Worm (Caenorhabditis elegans): ENCODE data around the gene srx-129.

Gene srx-129

DNA sequence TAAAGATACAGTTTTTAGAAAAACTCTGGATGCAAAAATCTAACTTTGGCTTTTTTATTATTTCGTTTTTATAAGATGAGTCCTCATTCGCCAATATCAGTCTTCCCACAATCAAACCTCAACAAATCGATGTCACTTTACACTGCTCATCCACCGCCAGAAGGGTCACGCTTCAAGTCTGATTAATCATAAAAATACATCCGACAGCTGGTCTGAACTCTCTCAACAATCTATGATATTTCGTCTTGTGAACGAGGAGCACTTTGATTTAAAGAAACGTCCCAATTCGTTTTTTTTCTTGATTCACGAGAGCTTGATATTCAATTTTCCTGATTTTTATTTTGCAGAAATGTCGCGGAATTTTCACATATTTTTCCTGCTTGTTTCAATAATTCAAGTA lies 6.1 kb upstream of the srx-129 start, which contains the start of gene nrf-5:
nrf-5 (plus strand) TSS at position 348 of the 400 bp plus-strand sequence.
- TF ChIP-seq unc-55 (GFP tag; optimal IDR thresholded peaks at IDR 0.05) = peak; percentile 14
- TF ChIP-seq hlh-8 (tag; optimal IDR thresholded peaks at IDR 0.05) = no peak

DNA sequence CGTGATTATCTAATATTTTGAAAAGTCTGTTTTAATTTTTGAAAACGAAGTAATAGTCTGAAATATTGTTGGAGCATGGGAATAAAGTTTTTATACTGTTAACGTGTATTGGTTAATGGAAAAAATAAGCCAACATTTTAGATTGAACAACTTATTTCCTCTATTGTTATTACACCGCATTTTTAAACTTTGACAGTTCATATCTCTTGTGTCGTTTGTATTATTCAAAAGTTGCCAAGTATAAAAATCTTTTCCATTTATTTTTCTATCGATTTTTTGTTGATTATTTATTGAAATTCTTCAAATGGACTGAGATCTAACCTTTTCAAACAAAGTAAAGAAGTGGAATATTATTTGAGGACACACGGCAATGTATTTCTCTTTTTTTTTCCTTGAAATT lies 3.2 kb upstream of the srx-129 start, which contains the start of gene str-165:
str-165 (plus strand) TSS at position 301 of the 400 bp plus-strand sequence.
- TF ChIP-seq hlh-15 (tag; optimal IDR thresholded peaks at IDR 0.05) (no peak), ceh-19 (GFP tag; optimal IDR thresholded peaks at IDR 0.05) (no peak)

DNA sequence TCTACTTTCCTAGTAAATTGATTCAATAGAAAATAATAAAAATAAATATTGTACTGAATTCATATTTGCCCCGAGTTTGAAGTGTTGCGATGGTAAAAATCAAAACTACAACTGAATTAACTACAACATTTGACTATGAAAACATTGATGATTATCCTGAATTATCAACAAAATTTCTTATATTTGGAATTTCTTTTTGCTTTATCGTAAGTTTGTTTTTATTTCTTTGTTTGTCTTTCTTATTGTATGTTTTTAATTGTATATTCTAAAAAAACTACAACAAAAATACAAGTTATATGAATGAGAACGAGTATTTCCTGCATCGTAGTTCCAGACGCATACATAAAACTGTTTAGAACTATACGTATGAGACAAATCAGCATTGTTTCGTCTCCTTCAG lies 3.1 kb downstream of the srx-129 start, which contains the start of gene srx-128:
srx-128 (plus strand) TSS at position 301 of the 400 bp plus-strand sequence.
- TF ChIP-seq ceh-6 (GFP tag; optimal IDR thresholded peaks at IDR 0.05) = no peak
- TF ChIP-seq rnt-1 (tag; optimal IDR thresholded peaks at IDR 0.05) = no peak
- no peak for TF ChIP-seq C08G9.2 (tag; optimal IDR thresholded peaks at IDR 0.05)
- TF ChIP-seq che-1 (tag; optimal IDR thresholded peaks at IDR 0.05) = no peak
- TF ChIP-seq ceh-14 (tag; optimal IDR thresholded peaks at IDR 0.05) = no peak
- TF ChIP-seq ceh-18 (tag; optimal IDR thresholded peaks at IDR 0.05) = no peak
- TF ChIP-seq mec-3 (tag; optimal IDR thresholded peaks at IDR 0.05; ENCODE audit: borderline replicate concordance) = no peak
- TF ChIP-seq hlh-30 (tag; optimal IDR thresholded peaks at IDR 0.05; ENCODE audit: insufficient read depth) = no peak
- TF ChIP-seq ttx-3 (tag; optimal IDR thresholded peaks at IDR 0.05) = no peak
- no peak for TF ChIP-seq fkh-6 (tag; optimal IDR thresholded peaks at IDR 0.05)
- no peak for TF ChIP-seq syd-9 (tag; optimal IDR thresholded peaks at IDR 0.05)
- no peak for TF ChIP-seq pha-2 (tag; optimal IDR thresholded peaks at IDR 0.05)
- no peak for TF ChIP-seq pag-3 (tag; optimal IDR thresholded peaks at IDR 0.05; ENCODE audit: borderline replicate concordance)

DNA sequence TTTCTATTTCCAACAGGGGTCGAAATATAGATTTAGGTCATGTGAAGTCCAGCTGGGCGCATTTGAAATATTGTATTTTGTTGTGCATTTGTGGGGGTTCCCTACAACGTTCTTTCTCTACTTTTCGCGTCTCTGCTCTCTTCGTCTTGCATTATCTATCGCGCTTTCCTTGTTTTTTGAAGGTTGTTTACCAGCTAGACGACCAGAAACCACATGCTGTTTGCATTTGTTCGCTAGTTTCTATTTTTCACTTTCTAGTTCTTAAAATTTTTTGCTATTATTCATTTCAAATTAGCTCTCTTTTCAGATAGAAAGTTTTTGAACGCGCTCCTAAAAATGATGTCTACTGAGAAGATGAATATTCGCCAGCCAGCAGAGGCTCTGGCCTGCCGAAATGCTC lies 5.4 kb downstream of the srx-129 start, which contains the start of gene F55B12.10:
F55B12.10 (plus strand) TSS at position 301 of the 400 bp plus-strand sequence.
- no peak for TF ChIP-seq nhr-11 (tag; optimal IDR thresholded peaks at IDR 0.05)
- no peak for TF ChIP-seq dve-1 (tag; optimal IDR thresholded peaks at IDR 0.05)
- no peak for TF ChIP-seq lim-6 (tag; optimal IDR thresholded peaks at IDR 0.05)
- no peak for TF ChIP-seq hlh-8 (tag; optimal IDR thresholded peaks at IDR 0.05)
- no peak for TF ChIP-seq ceh-48 (tag; optimal IDR thresholded peaks at IDR 0.05)
- TF ChIP-seq unc-3 (GFP tag; conservative IDR thresholded peaks at IDR 0.05) = no peak
- no peak for TF ChIP-seq unc-3 (tag; optimal IDR thresholded peaks at IDR 0.05)
- no peak for TF ChIP-seq ceh-2 (tag; optimal IDR thresholded peaks at IDR 0.05)
- TF ChIP-seq hlh-30 (tag; optimal IDR thresholded peaks at IDR 0.05; ENCODE audit: insufficient read depth) = no peak
- TF ChIP-seq pag-3 (tag; optimal IDR thresholded peaks at IDR 0.05; ENCODE audit: borderline replicate concordance) = no peak
- no peak for TF ChIP-seq syd-9 (tag; optimal IDR thresholded peaks at IDR 0.05)
- no peak for TF ChIP-seq ceh-6 (GFP tag; optimal IDR thresholded peaks at IDR 0.05)

DNA sequence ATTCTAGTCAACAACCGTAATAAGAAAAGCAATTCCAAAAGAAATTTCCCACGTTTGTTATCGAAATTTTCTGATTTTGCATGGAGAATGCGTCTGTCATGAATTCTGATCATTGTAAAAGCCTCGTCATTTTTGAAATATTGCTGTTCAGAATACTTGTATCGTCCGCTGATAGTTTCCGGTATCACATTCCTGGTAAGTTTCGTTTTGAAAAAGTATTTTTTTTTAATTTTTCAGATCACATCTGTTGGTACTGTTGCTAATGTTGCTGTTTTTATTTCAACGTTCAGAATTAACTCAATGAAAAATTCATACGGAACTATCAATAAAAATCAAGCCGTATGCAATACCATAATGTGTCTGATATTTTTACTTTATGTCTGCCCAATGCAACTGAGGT lies 6.9 kb downstream of the srx-129 start, which contains the start of gene srx-17:
srx-17 (plus strand) TSS at position 301 of the 400 bp plus-strand sequence.
- no peak for TF ChIP-seq elt-2 (tag; optimal IDR thresholded peaks at IDR 0.05)
- no peak for TF ChIP-seq ceh-2 (tag; optimal IDR thresholded peaks at IDR 0.05)
- TF ChIP-seq ttx-3 (tag; optimal IDR thresholded peaks at IDR 0.05) = no peak
- TF ChIP-seq ref-2 (tag; optimal IDR thresholded peaks at IDR 0.05) = no peak
- TF ChIP-seq odd-2 (tag; optimal IDR thresholded peaks at IDR 0.05) = no peak

DNA sequence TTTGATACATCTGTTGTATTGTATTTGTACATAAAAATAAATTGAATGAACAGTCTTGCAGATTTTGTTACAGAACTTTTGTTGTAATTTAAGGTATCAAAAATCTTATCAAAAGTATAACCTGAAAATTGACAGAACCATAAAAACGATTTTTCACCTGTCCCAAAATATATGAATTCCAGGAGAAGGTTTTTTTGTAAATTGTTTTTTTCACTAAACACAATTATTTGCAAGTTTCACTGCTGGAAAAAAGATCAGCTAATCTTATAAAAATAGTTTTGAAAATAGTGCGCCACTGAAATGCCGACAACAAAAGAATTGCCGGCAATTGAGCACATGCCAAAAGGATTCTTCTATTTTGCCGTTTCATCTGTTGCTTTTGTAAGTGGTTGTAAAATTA lies 9.1 kb downstream of the srx-129 start, which contains the start of gene srx-130:
srx-130 (plus strand) TSS at position 301 of the 400 bp plus-strand sequence.
- TF ChIP-seq hlh-15 (tag; optimal IDR thresholded peaks at IDR 0.05) (no peak), npax-4 (tag; optimal IDR thresholded peaks at IDR 0.05) (no peak), nhr-11 (tag; optimal IDR thresholded peaks at IDR 0.05) (no peak)

DNA sequence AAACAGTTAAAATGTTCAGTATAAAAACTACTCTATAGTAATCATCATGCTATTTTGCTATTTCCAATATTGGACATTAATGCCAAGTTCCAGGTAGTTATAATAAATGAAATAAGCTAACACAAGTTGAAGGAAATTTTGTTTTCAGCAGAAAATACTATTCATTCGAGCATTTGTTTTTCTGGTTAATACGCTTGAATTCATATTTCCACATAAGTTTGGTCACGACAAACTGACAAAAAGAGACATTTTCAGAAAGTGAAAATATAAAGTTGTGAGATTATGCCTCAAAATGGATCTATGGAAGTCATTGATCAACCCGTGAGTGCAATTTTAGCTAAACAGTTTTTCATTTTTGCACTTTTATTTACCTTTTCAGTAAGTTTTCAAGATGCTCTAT lies 11.1 kb downstream of the srx-129 start, which contains the start of gene srx-131:
srx-131 (plus strand) TSS at position 301 of the 400 bp plus-strand sequence.
- no peak for TF ChIP-seq ttx-3 (tag; optimal IDR thresholded peaks at IDR 0.05)
- no peak for TF ChIP-seq ama-1 (optimal IDR thresholded peaks at IDR 0.05)
- TF ChIP-seq lin-11 (tag; optimal IDR thresholded peaks at IDR 0.05) = no peak
- no peak for TF ChIP-seq ceh-9 (tag; optimal IDR thresholded peaks at IDR 0.05)
- no peak for TF ChIP-seq elt-4 (tag; optimal IDR thresholded peaks at IDR 0.05)
- no peak for TF ChIP-seq unc-55 (GFP tag; optimal IDR thresholded peaks at IDR 0.05)
- no peak for TF ChIP-seq ceh-6 (GFP tag; optimal IDR thresholded peaks at IDR 0.05)
- no peak for TF ChIP-seq ceh-18 (tag; optimal IDR thresholded peaks at IDR 0.05)
- no peak for TF ChIP-seq dve-1 (tag; optimal IDR thresholded peaks at IDR 0.05)
- no peak for TF ChIP-seq sox-4 (tag; optimal IDR thresholded peaks at IDR 0.05)
- no peak for TF ChIP-seq mec-3 (tag; optimal IDR thresholded peaks at IDR 0.05; ENCODE audit: borderline replicate concordance)
- TF ChIP-seq nhr-11 (tag; optimal IDR thresholded peaks at IDR 0.05) = no peak
- no peak for TF ChIP-seq hlh-6 (tag; optimal IDR thresholded peaks at IDR 0.05)
- no peak for TF ChIP-seq fkh-6 (tag; optimal IDR thresholded peaks at IDR 0.05)
- TF ChIP-seq nhr-232 (tag; optimal IDR thresholded peaks at IDR 0.05) = no peak
- TF ChIP-seq ceh-34 (tag; optimal IDR thresholded peaks at IDR 0.05) = no peak
- TF ChIP-seq C38D4.7 (GFP tag; optimal IDR thresholded peaks at IDR 0.05) = no peak
- no peak for TF ChIP-seq Y22D7AL.16 (tag; optimal IDR thresholded peaks at IDR 0.05)
- no peak for TF ChIP-seq ceh-19 (GFP tag; optimal IDR thresholded peaks at IDR 0.05)
